Fruit fly (Drosophila melanogaster) whole organism, embryonic: ENCODE measurements around the gene Ant2.

Experiments
- Adf1 ChIP-seq: fragments of 200-800 bp; sonication (Bioruptor generic); IDR thresholded peaks from 2 replicates; pipeline ENCODE4 v1.3.6; 2022; ENCODE audit warnings: missing biosample characterization, missing genetic modification characterization
- Atf3 ChIP-seq: fragments of 200-800 bp; sonication (Bioruptor generic); optimal IDR thresholded peaks from 3 replicates; lab custom pipeline; 2016; ENCODE audit warnings: missing biosample characterization, missing genetic modification characterization
- Bgb ChIP-seq: fragments of 200-800 bp; sonication (Bioruptor generic); IDR thresholded peaks from 2 replicates; pipeline ENCODE4 v1.3.6; 2022; ENCODE audit warnings: missing biosample characterization, missing genetic modification characterization; ENCODE audit not compliant: partially characterized antibody
- C15 ChIP-seq: fragments of 200-800 bp; sonication (Bioruptor generic); IDR thresholded peaks from 3 replicates; pipeline ENCODE4 v1.3.6; 2022; ENCODE audit warnings: missing biosample characterization, missing genetic modification characterization
- CG10979 ChIP-seq: fragments of 200-800 bp; sonication (Bioruptor generic); optimal IDR thresholded peaks from 2 replicates; lab custom pipeline; 2018; ENCODE audit warnings: missing biosample characterization, mild to moderate bottlenecking, missing genetic modification characterization, moderate library complexity
- CG12219 ChIP-seq: fragments of 200-800 bp; sonication (Bioruptor generic); optimal IDR thresholded peaks from 3 replicates; lab custom pipeline; 2018; ENCODE audit warnings: missing biosample characterization, mild to moderate bottlenecking, missing genetic modification characterization
- CG13894 ChIP-seq: fragments of 200-800 bp; sonication (Bioruptor generic); optimal IDR thresholded peaks from 3 replicates; lab custom pipeline; 2018; ENCODE audit warnings: missing biosample characterization, mild to moderate bottlenecking, missing genetic modification characterization, moderate library complexity
- CG16863 ChIP-seq: fragments of 200-800 bp; sonication (Bioruptor generic); optimal IDR thresholded peaks from 3 replicates; lab custom pipeline; 2016; ENCODE audit warnings: missing biosample characterization, missing genetic modification characterization
- CG2116 ChIP-seq: fragments of 200-800 bp; sonication (Bioruptor generic); optimal IDR thresholded peaks from 3 replicates; lab custom pipeline; 2018; ENCODE audit warnings: missing biosample characterization, mild to moderate bottlenecking, missing genetic modification characterization
- CG2199 ChIP-seq: fragments of 200-800 bp; sonication (Bioruptor generic); IDR thresholded peaks from 3 replicates; pipeline ENCODE4 v1.3.6; 2022; ENCODE audit warnings: missing biosample characterization, missing genetic modification characterization
- CG31388 ChIP-seq: fragments of 200-800 bp; sonication (Bioruptor generic); optimal IDR thresholded peaks from 2 replicates; lab custom pipeline; 2016; ENCODE audit warnings: missing biosample characterization, missing genetic modification characterization
- CG31441 ChIP-seq: fragments of 200-800 bp; sonication (Bioruptor generic); IDR thresholded peaks from 2 replicates; pipeline ENCODE4 v1.3.6; 2022; ENCODE audit warnings: missing biosample characterization, missing genetic modification characterization
- CG3163 ChIP-seq: fragments of 200-800 bp; sonication (Bioruptor generic); optimal IDR thresholded peaks from 3 replicates; lab custom pipeline; 2016; ENCODE audit warnings: missing biosample characterization, missing genetic modification characterization
- CG4328 ChIP-seq: fragments of 200-800 bp; sonication (Bioruptor generic); optimal IDR thresholded peaks from 3 replicates; lab custom pipeline; 2017; ENCODE audit warnings: missing biosample characterization, missing genetic modification reagents, missing genetic modification characterization
- CG6854 ChIP-seq: fragments of 200-800 bp; sonication (Bioruptor generic); optimal IDR thresholded peaks from 3 replicates; lab custom pipeline; 2017; ENCODE audit warnings: missing biosample characterization, mild to moderate bottlenecking, missing genetic modification characterization
- CG7987 ChIP-seq: fragments of 200-800 bp; sonication (Bioruptor generic); optimal IDR thresholded peaks from 2 replicates; lab custom pipeline; 2018; ENCODE audit warnings: missing biosample characterization, mild to moderate bottlenecking, missing genetic modification characterization, moderate library complexity
- CG8388 ChIP-seq: fragments of 200-800 bp; sonication (Bioruptor generic); optimal IDR thresholded peaks from 2 replicates; lab custom pipeline; 2019; ENCODE audit warnings: missing biosample characterization, mild to moderate bottlenecking, missing genetic modification characterization, moderate library complexity
- CG9817 ChIP-seq: fragments of 200-800 bp; sonication (Bioruptor generic); optimal IDR thresholded peaks from 2 replicates; lab custom pipeline; 2018; ENCODE audit warnings: missing biosample characterization, mild to moderate bottlenecking, missing genetic modification characterization, moderate library complexity
- CG9932 ChIP-seq: fragments of 200-800 bp; sonication (Bioruptor generic); IDR thresholded peaks from 2 replicates; pipeline ENCODE4 v1.3.6; 2022; ENCODE audit warnings: missing biosample characterization, missing genetic modification characterization
- D19A ChIP-seq: fragments of 200-800 bp; optimal IDR thresholded peaks from 3 replicates; lab custom pipeline; 2019; ENCODE audit warnings: missing biosample characterization, mild to moderate bottlenecking, missing genetic modification characterization, moderate library complexity
- Drgx ChIP-seq: fragments of 200-800 bp; sonication (Bioruptor generic); IDR thresholded peaks from 2 replicates; pipeline ENCODE4 v1.3.6; 2022; ENCODE audit warnings: missing biosample characterization, missing genetic modification characterization
- GATAe ChIP-seq: fragments of 200-800 bp; sonication (Bioruptor generic); conservative IDR thresholded peaks from 2 replicates; pipeline ENCODE4 v1.3.6; 2022; ENCODE audit warnings: missing biosample characterization, missing genetic modification characterization
- H15 ChIP-seq: fragments of 200-800 bp; sonication (Bioruptor generic); IDR thresholded peaks from 3 replicates; pipeline ENCODE4 v1.3.6; 2022; ENCODE audit warnings: missing biosample characterization, missing genetic modification characterization
- HHEX ChIP-seq: fragments of 200-800 bp; sonication (Bioruptor generic); optimal IDR thresholded peaks from 3 replicates; lab custom pipeline; 2017; ENCODE audit warnings: missing biosample characterization, mild to moderate bottlenecking, missing genetic modification characterization, missing genetic modification reagents
- Hr78 ChIP-seq, 2 experiments: fragments of 200-800 bp in 1 of 2; fragments of >200 bp in 1 of 2; sonication (Bioruptor generic) in 1 of 2; optimal IDR thresholded peaks; 2 replicates each; lab custom pipeline; 2017 to 2019; ENCODE audit warnings: missing biosample characterization in 2 of 2, missing genetic modification characterization in 2 of 2, mild to moderate bottlenecking in 1 of 2, moderate library complexity in 1 of 2
- Neu2 ChIP-seq: fragments of 200-800 bp; sonication (Bioruptor generic); optimal IDR thresholded peaks from 3 replicates; lab custom pipeline; 2016; ENCODE audit warnings: missing biosample characterization, missing genetic modification characterization, borderline replicate concordance
- NfI ChIP-seq: fragments of 200-800 bp; sonication (Bioruptor generic); optimal IDR thresholded peaks from 3 replicates; lab custom pipeline; 2018; ENCODE audit warnings: missing biosample characterization, mild to moderate bottlenecking, missing genetic modification characterization, moderate library complexity
- Pdp1 ChIP-seq, 2 experiments: fragments of 200-800 bp; sonication (Bioruptor generic); optimal IDR thresholded peaks; 3 replicates each; lab custom pipeline; 2016; ENCODE audit warnings: missing biosample characterization in 2 of 2, missing genetic modification characterization in 2 of 2, mild to moderate bottlenecking in 1 of 2, moderate library complexity in 1 of 2
- Sox102F ChIP-seq: fragments of 200-800 bp; sonication (Bioruptor generic); optimal IDR thresholded peaks from 2 replicates; lab custom pipeline; 2018; ENCODE audit warnings: missing biosample characterization, mild to moderate bottlenecking, missing genetic modification characterization, moderate library complexity
- Spps ChIP-seq: fragments of 200-800 bp; sonication (Bioruptor generic); optimal IDR thresholded peaks from 2 replicates; lab custom pipeline; 2018; ENCODE audit warnings: missing biosample characterization, mild to moderate bottlenecking, missing genetic modification characterization
- amos ChIP-seq: fragments of 200-800 bp; sonication (Bioruptor generic); IDR thresholded peaks from 2 replicates; pipeline ENCODE4 v1.3.6; 2022; ENCODE audit warnings: missing biosample characterization, missing genetic modification characterization; ENCODE audit not compliant: partially characterized antibody
- ara ChIP-seq: fragments of 200-800 bp; sonication (Bioruptor generic); IDR thresholded peaks from 2 replicates; pipeline ENCODE4 v1.3.6; 2022; ENCODE audit warnings: missing biosample characterization, missing genetic modification characterization
- bab2 ChIP-seq: fragments of 200-800 bp; sonication (Bioruptor generic); optimal IDR thresholded peaks from 2 replicates; lab custom pipeline; 2016; ENCODE audit warnings: missing biosample characterization, missing genetic modification characterization
- cg ChIP-seq: fragments of 200-800 bp; sonication (Bioruptor generic); optimal IDR thresholded peaks from 3 replicates; lab custom pipeline; 2019; ENCODE audit warnings: missing biosample characterization, mild to moderate bottlenecking, missing genetic modification characterization, moderate library complexity
- grn ChIP-seq: fragments of 200-800 bp; sonication (Bioruptor generic); optimal IDR thresholded peaks from 3 replicates; lab custom pipeline; 2017; ENCODE audit warnings: missing biosample characterization, missing genetic modification characterization
- ham ChIP-seq: fragments of 200-800 bp; sonication (Bioruptor generic); IDR thresholded peaks from 2 replicates; pipeline ENCODE4 v1.3.6; 2022; ENCODE audit warnings: missing biosample characterization, missing genetic modification characterization
- hbn ChIP-seq: fragments of 200-800 bp; sonication (Bioruptor generic); IDR thresholded peaks from 2 replicates; pipeline ENCODE4 v1.3.6; 2022; ENCODE audit warnings: missing biosample characterization, missing genetic modification characterization; ENCODE audit not compliant: partially characterized antibody
- jumu ChIP-seq: fragments of 200-800 bp; sonication (Bioruptor generic); optimal IDR thresholded peaks from 3 replicates; lab custom pipeline; 2016; ENCODE audit warnings: missing biosample characterization, missing genetic modification characterization
- mirr ChIP-seq: fragments of 200-800 bp; sonication (Bioruptor generic); optimal IDR thresholded peaks from 3 replicates; lab custom pipeline; 2018; ENCODE audit warnings: missing biosample characterization, mild to moderate bottlenecking, missing genetic modification characterization
- org-1 ChIP-seq: fragments of 200-800 bp; sonication (Bioruptor generic); optimal IDR thresholded peaks from 2 replicates; lab custom pipeline; 2017; ENCODE audit warnings: missing biosample characterization, missing genetic modification characterization
- pros ChIP-seq: fragments of 200-800 bp; sonication (Bioruptor generic); optimal IDR thresholded peaks from 3 replicates; lab custom pipeline; 2019; ENCODE audit warnings: missing biosample characterization, mild to moderate bottlenecking, missing genetic modification characterization, moderate library complexity
- pzg ChIP-seq: fragments of 200-800 bp; sonication (Bioruptor generic); optimal IDR thresholded peaks from 3 replicates; lab custom pipeline; 2018; ENCODE audit warnings: missing biosample characterization, mild to moderate bottlenecking, missing genetic modification characterization, moderate library complexity
- salm ChIP-seq: fragments of 200-800 bp; sonication (Bioruptor generic); optimal IDR thresholded peaks from 2 replicates; lab custom pipeline; 2018; ENCODE audit warnings: missing biosample characterization, mild to moderate bottlenecking, missing genetic modification characterization
- schlank ChIP-seq: fragments of 200-800 bp; sonication (Bioruptor generic); optimal IDR thresholded peaks from 2 replicates; lab custom pipeline; 2018; ENCODE audit warnings: missing biosample characterization, mild to moderate bottlenecking, missing genetic modification characterization
- scrt ChIP-seq: fragments of 200-800 bp; sonication (Bioruptor generic); optimal IDR thresholded peaks from 2 replicates; lab custom pipeline; 2018; ENCODE audit warnings: missing biosample characterization, mild to moderate bottlenecking, missing genetic modification characterization, moderate library complexity
- sens ChIP-seq: fragments of 200-800 bp; sonication (Bioruptor generic); peaks from one replicate; lab custom pipeline; 2016; ENCODE audit warnings: missing biosample characterization, missing genetic modification characterization
- slou ChIP-seq: fragments of 200-800 bp; sonication (Bioruptor generic); optimal IDR thresholded peaks from 3 replicates; lab custom pipeline; 2016; ENCODE audit warnings: missing biosample characterization, missing genetic modification characterization
- sug ChIP-seq: fragments of 200-800 bp; optimal IDR thresholded peaks from 2 replicates; lab custom pipeline; 2019; ENCODE audit warnings: missing biosample characterization, mild to moderate bottlenecking, missing genetic modification characterization, moderate library complexity
- tgo ChIP-seq: fragments of 200-800 bp; sonication (Bioruptor generic); IDR thresholded peaks from 3 replicates; pipeline ENCODE4 v1.3.6; 2022; ENCODE audit warnings: missing biosample characterization, missing genetic modification characterization

Gene Ant2

dm6 chrX:10739614-10740436 lies 46.9 kb downstream of the Ant2 start (continued):
- TF ChIP-seq CG8388 (no peak), jumu (GFP tag; lab: Kevin White, UChicago) (no peak), hbn (GFP tag; lab: Robert Waterston, UW) (no peak), CG2116 (GFP tag; lab: Kevin White, UChicago) (no peak), pros (GFP tag; lab: Kevin White, UChicago) (no peak), C15 (GFP tag; lab: Robert Waterston, UW) (no peak), CG31388 (GFP tag; lab: Kevin White, UChicago) (no peak), CG16863 (no peak), Spps (tag; lab: Kevin White, UChicago) (no peak), sens (GFP tag; lab: Kevin White, UChicago) (no peak), Adf1 (GFP tag; lab: Robert Waterston, UW) (no peak), Drgx (GFP tag; lab: Robert Waterston, UW) (no peak), mirr (GFP tag; lab: Kevin White, UChicago) (peak; percentile 94), ham (GFP tag; lab: Robert Waterston, UW) (no peak), CG10979 (tag; lab: Kevin White, UChicago) (no peak), CG3163 (no peak), sug (tag; lab: Kevin White, UChicago) (peak; percentile 94), CG4328 (GFP tag; lab: Kevin White, UChicago) (no peak), scrt (GFP tag; lab: Kevin White, UChicago) (no peak), ara (GFP tag; lab: Robert Waterston, UW) (no peak), Bgb (GFP tag; lab: Robert Waterston, UW) (peak; percentile 41; the same call in 1 of the 2 replicates), GATAe (GFP tag; lab: Robert Waterston, UW) (peak; percentile 90), CG31441 (no peak), grn (GFP tag; lab: Kevin White, UChicago) (peak; percentile 89), D19A (tag; lab: Kevin White, UChicago) (no peak), Atf3 (GFP tag; lab: Kevin White, UChicago) (no peak), CG13894 (tag; lab: Kevin White, UChicago) (peak; percentile 27), Hr78 (GFP tag; optimal IDR thresholded peaks at IDR 0.05; lab: Kevin White, UChicago) (peak in 1 of 2 experiments; percentile 23), amos (GFP tag; lab: Robert Waterston, UW) (no peak), Neu2 (GFP tag; lab: Kevin White, UChicago) (no peak), CG2199 (GFP tag; lab: Robert Waterston, UW) (peak; percentile 54; the same call in 1 of the 3 replicates), CG9817 (tag; lab: Kevin White, UChicago) (no peak), schlank (tag; lab: Kevin White, UChicago) (no peak), CG6854 (GFP tag; lab: Kevin White, UChicago) (no peak), org-1 (GFP tag; lab: Kevin White, UChicago) (no peak), pzg (GFP tag; lab: Kevin White, UChicago) (no peak), slou (GFP tag; lab: Kevin White, UChicago) (no peak), NfI (GFP tag; lab: Kevin White, UChicago) (no peak), CG7987 (GFP tag; lab: Kevin White, UChicago) (peak; percentile 79), cg (GFP tag; lab: Kevin White, UChicago) (peak; percentile 41), bab2 (no peak), CG9932 (GFP tag; lab: Robert Waterston, UW) (peak; percentile 9; the same call in 1 of the 2 replicates), Sox102F (no peak), salm (tag; lab: Kevin White, UChicago) (no peak), Pdp1 (GFP tag; optimal IDR thresholded peaks at IDR 0.05; lab: Kevin White, UChicago) (peak in 1 of 2 experiments; percentile 99), H15 (GFP tag; lab: Robert Waterston, UW) (no peak), tgo (GFP tag; lab: Robert Waterston, UW) (no peak), HHEX (GFP tag; lab: Kevin White, UChicago) (peak; percentile 22), CG12219 (GFP tag; lab: Kevin White, UChicago) (no peak)
